Worm (Caenorhabditis elegans) whole organism, L2 larva: ENCODE data around the gene snb-5.

Experiments
- R02D3.7 ChIP-seq: fragments of 150-350 bp; optimal IDR thresholded peaks from 2 replicates; lab custom pipeline; 2014; ENCODE audit warnings: missing biosample characterization, missing genetic modification characterization
- ceh-16 ChIP-seq: fragments of 150-350 bp; optimal IDR thresholded peaks from 2 replicates; lab custom pipeline; 2014; ENCODE audit warnings: missing biosample characterization, missing genetic modification characterization
- elt-1 ChIP-seq: fragments of 150-350 bp; optimal IDR thresholded peaks from 2 replicates; lab custom pipeline; 2014; ENCODE audit warnings: missing biosample characterization, missing genetic modification characterization
- elt-3 ChIP-seq: sonication (generic microtip); optimal IDR thresholded peaks from 2 replicates; lab custom pipeline; 2017; ENCODE audit warnings: missing biosample characterization, missing genetic modification characterization
- lin-39 ChIP-seq: fragments of 150-350 bp; optimal IDR thresholded peaks from 2 replicates; lab custom pipeline; 2014; ENCODE audit warnings: missing biosample characterization, missing genetic modification reagents, missing genetic modification characterization
- lsy-2 ChIP-seq, 2 experiments: fragments of 150-350 bp in 1 of 2; sonication (generic microtip) in 1 of 2; optimal IDR thresholded peaks; 2 replicates each; lab custom pipeline; 2014 to 2017; ENCODE audit warnings: missing biosample characterization in 2 of 2, missing genetic modification characterization in 2 of 2
- nhr-11 ChIP-seq: fragments of 150-350 bp; optimal IDR thresholded peaks from 2 replicates; lab custom pipeline; 2014; ENCODE audit warnings: missing biosample characterization, missing genetic modification characterization
- nhr-12 ChIP-seq: fragments of 150-350 bp; optimal IDR thresholded peaks from 2 replicates; lab custom pipeline; 2014; ENCODE audit warnings: missing biosample characterization, missing genetic modification characterization
- unc-39 ChIP-seq: fragments of 150-350 bp; optimal IDR thresholded peaks from 2 replicates; lab custom pipeline; 2014; ENCODE audit warnings: missing biosample characterization, missing genetic modification characterization
- ztf-1 ChIP-seq: fragments of 200-800 bp; sonication (Bioruptor generic); conservative IDR thresholded peaks from 2 replicates; pipeline ENCODE4 v1.3.6; 2022; ENCODE audit warnings: missing genetic modification characterization, missing compliant biosample characterization

ce11 chrIII:8182573-8182972 lies 20.3 kb upstream of the snb-5 start:
- no peak for TF ChIP-seq elt-3 (tag; lab: Kevin White, UChicago)
- TF ChIP-seq R02D3.7 (tag; lab: Kevin White, UChicago): no peak
- no peak for TF ChIP-seq lsy-2 (tag; optimal IDR thresholded peaks at IDR 0.05; lab: Kevin White, UChicago)
- TF ChIP-seq nhr-12: no peak
- no peak for TF ChIP-seq elt-1 (tag; lab: Kevin White, UChicago)
- no peak for TF ChIP-seq ztf-1 (GFP tag; lab: Robert Waterston, UW)
- no peak for TF ChIP-seq nhr-11 (tag; lab: Kevin White, UChicago)
- no peak for TF ChIP-seq ceh-16
- TF ChIP-seq unc-39 (tag; lab: Kevin White, UChicago): no peak
- no peak for TF ChIP-seq lin-39 (tag; lab: Kevin White, UChicago)
